Worm (Caenorhabditis elegans) whole organism, young adult: ENCODE results near the gene ZK686.3.
A peak's percentile ranks its signal among the peaks of the same experiment; 100 is the strongest.

Source experiments
- B0261.1 ChIP-seq: sonication (generic microtip); optimal IDR thresholded peaks from 2 replicates; lab custom pipeline; 2016; ENCODE audit warnings: mild to moderate bottlenecking, missing genetic modification characterization, moderate library complexity, missing compliant biosample characterization
- C17E4.6 ChIP-seq: fragments of 200-800 bp; sonication (Bioruptor generic); IDR thresholded peaks from 2 replicates; pipeline ENCODE4 v1.3.6; 2022; ENCODE audit warnings: missing genetic modification reagents, missing genetic modification characterization, missing compliant biosample characterization
- D2030.7 ChIP-seq: fragments of 200-800 bp; sonication (Bioruptor generic); IDR thresholded peaks from 2 replicates; pipeline ENCODE4 v1.3.6; 2022; ENCODE audit warnings: missing genetic modification reagents, missing genetic modification characterization, missing compliant biosample characterization
- F33H1.4 ChIP-seq: fragments of 200-800 bp; sonication (Bioruptor generic); IDR thresholded peaks from 2 replicates; pipeline ENCODE4 v1.3.6; 2022; ENCODE audit warnings: missing genetic modification reagents, missing genetic modification characterization, missing compliant biosample characterization
- F49E8.2 ChIP-seq: sonication (generic microtip); optimal IDR thresholded peaks from 3 replicates; lab custom pipeline; 2017; ENCODE audit warnings: missing genetic modification characterization, mild to moderate bottlenecking, missing compliant biosample characterization, antibody characterized with exemption, moderate library complexity; ENCODE audit not compliant: insufficient read depth
- K12H6.12 ChIP-seq: fragments of 200-800 bp; sonication (Bioruptor generic); optimal IDR thresholded peaks from 2 replicates; lab custom pipeline; 2018; ENCODE audit warnings: mild to moderate bottlenecking, missing genetic modification characterization, missing compliant biosample characterization
- Y53F4B.3 ChIP-seq: fragments of 200-800 bp; sonication (Bioruptor generic); IDR thresholded peaks from 2 replicates; pipeline ENCODE4 v1.3.6; 2022; ENCODE audit warnings: missing genetic modification reagents, missing genetic modification characterization, missing compliant biosample characterization
- attf-3 ChIP-seq: fragments of 200-800 bp; sonication (Bioruptor generic); conservative IDR thresholded peaks from 2 replicates; pipeline ENCODE4 v1.3.6; 2022; ENCODE audit warnings: missing genetic modification reagents, missing genetic modification characterization, missing compliant biosample characterization
- attf-5 ChIP-seq: fragments of 200-800 bp; sonication (Bioruptor generic); optimal IDR thresholded peaks from 2 replicates; lab custom pipeline; 2018; ENCODE audit warnings: mild to moderate bottlenecking, missing genetic modification characterization, missing compliant biosample characterization
- bed-1 ChIP-seq: fragments of 200-800 bp; sonication (Bioruptor generic); IDR thresholded peaks from 2 replicates; pipeline ENCODE4 v1.3.6; 2022; ENCODE audit warnings: missing genetic modification reagents, missing genetic modification characterization, missing compliant biosample characterization
- cebp-1 ChIP-seq, 2 experiments: fragments of 200-800 bp in 1 of 2; sonication (Bioruptor generic) in 1 of 2; sonication (generic microtip) in 1 of 2; IDR thresholded peaks in 1 of 2; optimal IDR thresholded peaks in 1 of 2; 2 replicates each; pipeline versions ENCODE4 v1.3.6 to Lab custom; 2017 to 2022; ENCODE audit warnings: missing compliant biosample characterization in 2 of 2, missing genetic modification characterization in 2 of 2, mild to moderate bottlenecking in 1 of 2, missing genetic modification reagents in 1 of 2, moderate library complexity in 1 of 2
- ceh-100 ChIP-seq: fragments of 200-800 bp; sonication (Bioruptor generic); IDR thresholded peaks from 2 replicates; pipeline ENCODE4 v1.3.6; 2022; ENCODE audit warnings: missing genetic modification reagents, missing genetic modification characterization, missing compliant biosample characterization
- ceh-40 ChIP-seq: fragments of 200-800 bp; sonication (Bioruptor generic); IDR thresholded peaks from 2 replicates; pipeline ENCODE4 v1.3.6; 2022; ENCODE audit warnings: missing genetic modification characterization, missing compliant biosample characterization
- ceh-91 ChIP-seq: fragments of 200-800 bp; sonication (Bioruptor generic); IDR thresholded peaks from 2 replicates; pipeline ENCODE4 v1.3.6; 2022; ENCODE audit warnings: missing genetic modification reagents, missing genetic modification characterization, missing compliant biosample characterization
- die-1 ChIP-seq: sonication (generic microtip); optimal IDR thresholded peaks from 2 replicates; lab custom pipeline; 2016; ENCODE audit warnings: missing genotype, mild to moderate bottlenecking, missing genetic modification characterization, missing compliant biosample characterization
- efl-1 ChIP-seq: fragments of 150-350 bp; optimal IDR thresholded peaks from 2 replicates; lab custom pipeline; 2014; ENCODE audit warnings: missing biosample characterization, missing genetic modification reagents, missing genetic modification characterization
- egl-18 ChIP-seq: fragments of 200-800 bp; sonication (Bioruptor generic); IDR thresholded peaks from 2 replicates; pipeline ENCODE4 v1.3.6; 2022; ENCODE audit warnings: missing genetic modification reagents, missing genetic modification characterization, missing compliant biosample characterization
- egl-44 ChIP-seq: fragments of 200-800 bp; sonication (Bioruptor generic); IDR thresholded peaks from 2 replicates; pipeline ENCODE4 v1.3.6; 2022; ENCODE audit warnings: missing genetic modification reagents, missing genetic modification characterization, missing compliant biosample characterization
- hlh-12 ChIP-seq: sonication (generic microtip); optimal IDR thresholded peaks from 2 replicates; lab custom pipeline; 2016; ENCODE audit warnings: missing genetic modification characterization, missing compliant biosample characterization
- hsf-1 ChIP-seq: fragments of 200-800 bp; sonication (Bioruptor generic); IDR thresholded peaks from 2 replicates; pipeline ENCODE4 v1.3.6; 2022; ENCODE audit warnings: missing genetic modification reagents, missing genetic modification characterization, missing compliant biosample characterization
- let-607 ChIP-seq, 2 experiments: fragments of 200-800 bp in 1 of 2; sonication (Bioruptor generic) in 1 of 2; sonication (generic microtip) in 1 of 2; optimal IDR thresholded peaks; 2 replicates each; lab custom pipeline; 2016 to 2018; ENCODE audit warnings: mild to moderate bottlenecking in 2 of 2, missing compliant biosample characterization in 2 of 2, missing genetic modification characterization in 2 of 2, moderate library complexity in 2 of 2, missing genotype in 1 of 2
- lin-35 ChIP-seq, 3 experiments: fragments of 150-350 bp in 2 of 3; sonication (generic microtip) in 1 of 3; optimal IDR thresholded peaks; 2 replicates each; lab custom pipeline; 2014 to 2018; ENCODE audit warnings: missing biosample characterization in 3 of 3, missing genetic modification characterization in 3 of 3, missing genetic modification reagents in 3 of 3
- lsl-1 ChIP-seq: fragments of 200-800 bp; sonication (Bioruptor generic); optimal IDR thresholded peaks from 2 replicates; lab custom pipeline; 2018; ENCODE audit warnings: mild to moderate bottlenecking, missing genetic modification characterization, moderate library complexity, missing compliant biosample characterization
- lsy-27 ChIP-seq: sonication (generic microtip); optimal IDR thresholded peaks from 2 replicates; lab custom pipeline; 2017; ENCODE audit warnings: missing genetic modification characterization, mild to moderate bottlenecking, missing compliant biosample characterization, antibody characterized with exemption, missing genotype, borderline replicate concordance; ENCODE audit not compliant: insufficient read depth
- madf-3 ChIP-seq: fragments of 200-800 bp; sonication (Bioruptor generic); IDR thresholded peaks from 2 replicates; pipeline ENCODE4 v1.3.6; 2022; ENCODE audit warnings: missing genetic modification reagents, missing genetic modification characterization, missing compliant biosample characterization
- madf-6 ChIP-seq: fragments of 200-800 bp; sonication (Bioruptor generic); IDR thresholded peaks from 2 replicates; pipeline ENCODE4 v1.3.6; 2022; ENCODE audit warnings: missing genetic modification reagents, missing genetic modification characterization, missing compliant biosample characterization
- pbrm-1 ChIP-seq: fragments of 200-800 bp; sonication (Bioruptor generic); IDR thresholded peaks from 2 replicates; pipeline ENCODE4 v1.3.6; 2022; ENCODE audit warnings: missing genetic modification reagents, missing genetic modification characterization, missing compliant biosample characterization
- pha-4 ChIP-seq: fragments of 150-350 bp; sonication (generic microtip); optimal IDR thresholded peaks from 2 replicates; lab custom pipeline; 2014; ENCODE audit warnings: missing biosample characterization, missing genetic modification reagents, missing genetic modification characterization
- rcor-1 ChIP-seq: fragments of 200-800 bp; sonication (Bioruptor generic); IDR thresholded peaks from 2 replicates; pipeline ENCODE4 v1.3.6; 2022; ENCODE audit warnings: missing genetic modification reagents, missing genetic modification characterization, missing compliant biosample characterization
- rec-8 ChIP-seq, 2 experiments: sonication (generic microtip); optimal IDR thresholded peaks; 2 replicates each; lab custom pipeline; 2016; ENCODE audit warnings: mild to moderate bottlenecking in 2 of 2, missing genetic modification characterization in 2 of 2, missing genetic modification reagents in 2 of 2, missing genotype in 2 of 2, missing biosample characterization in 1 of 2, missing compliant biosample characterization in 1 of 2, moderate library complexity in 1 of 2
- repo-1 ChIP-seq: sonication (generic microtip); optimal IDR thresholded peaks from 2 replicates; lab custom pipeline; 2017; ENCODE audit warnings: mild to moderate bottlenecking, missing genetic modification characterization, missing compliant biosample characterization
- rpc-1 ChIP-seq, 2 experiments: fragments of 150-350 bp in 1 of 2; sonication (generic microtip) in 1 of 2; optimal IDR thresholded peaks; 2 replicates each; lab custom pipeline; 2014 to 2018; ENCODE audit warnings: missing biosample characterization in 1 of 2, missing genetic modification characterization in 1 of 2, missing genetic modification reagents in 1 of 2, missing genotype in 1 of 2
- snpc-1.3 ChIP-seq: sonication (generic microtip); optimal IDR thresholded peaks from 2 replicates; lab custom pipeline; 2017; ENCODE audit warnings: missing genetic modification characterization, mild to moderate bottlenecking, missing compliant biosample characterization, antibody characterized with exemption, moderate library complexity, missing genotype, missing genetic modification reagents; ENCODE audit not compliant: insufficient read depth
- zfh-2 ChIP-seq: fragments of 200-800 bp; sonication (Bioruptor generic); conservative IDR thresholded peaks from 2 replicates; pipeline ENCODE4 v1.3.6; 2022; ENCODE audit warnings: missing genetic modification reagents, missing genetic modification characterization, missing compliant biosample characterization

ZK686.3 gene

ce11 chrIII:7795311-7795710 lies 26.4 kb upstream of the ZK686.3 start, which contains the start of gene cyk-7 (continued):
- no peak for TF ChIP-seq ceh-40 (GFP tag; lab: Robert Waterston, UW)
- no peak for TF ChIP-seq egl-44 (GFP tag; lab: Robert Waterston, UW)
- TF ChIP-seq ceh-91 (GFP tag; lab: Robert Waterston, UW): peak; percentile 59; the same call in 1 of the 2 replicates
- TF ChIP-seq B0261.1 (tag; lab: Kevin White, UChicago): no peak
- TF ChIP-seq C17E4.6 (GFP tag; lab: Robert Waterston, UW): no peak; the same call in 1 of the 2 replicates
- TF ChIP-seq hsf-1 (GFP tag; lab: Robert Waterston, UW): 0 out of 2 replicates have a peak, but pooled peaks have one; percentile 42
- TF ChIP-seq pbrm-1 (GFP tag; lab: Robert Waterston, UW): peak; percentile 25; the same call in 1 of the 2 replicates
- peak; percentile 74 for TF ChIP-seq lsl-1
- no peak for TF ChIP-seq hlh-12 (tag; lab: Kevin White, UChicago)
- peak; percentile 85 for TF ChIP-seq snpc-1.3 (tag; lab: Kevin White, UChicago)
- peak; percentile 61 for TF ChIP-seq D2030.7
- peak; percentile 13 for TF ChIP-seq F49E8.2
- peak; percentile 77 for TF ChIP-seq efl-1 (GFP tag; lab: Kevin White, UChicago)
- peak; percentile 61 for TF ChIP-seq rcor-1 (GFP tag; lab: Robert Waterston, UW)
- 0 out of 2 replicates have a peak, but pooled peaks have one; percentile 13 for TF ChIP-seq ceh-100 (GFP tag; lab: Robert Waterston, UW)
- peak; percentile 21 to 78 (median 51) for TF ChIP-seq lin-35 (GFP tag; optimal IDR thresholded peaks at IDR 0.05; lab: Kevin White, UChicago)

DNA sequence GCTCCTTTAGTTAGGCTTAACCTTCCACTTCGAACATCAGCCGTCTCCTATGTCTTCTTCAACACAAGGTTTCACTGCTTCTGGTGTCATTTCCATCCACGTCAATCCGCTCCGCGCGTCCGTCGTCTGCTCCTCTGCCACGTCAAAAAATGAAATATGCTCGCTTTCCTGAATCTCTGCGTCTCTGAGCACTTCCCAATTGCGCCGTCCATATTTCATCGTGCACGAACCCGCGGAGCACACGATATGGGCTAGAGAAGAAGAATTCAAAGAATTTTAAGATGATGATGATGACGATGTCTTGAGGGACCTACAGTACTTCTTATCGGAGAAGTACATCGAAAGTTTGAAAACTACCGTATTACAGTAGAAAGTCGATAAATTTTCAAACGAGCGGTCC lies 24.1 kb upstream of the ZK686.3 start:
- no peak for TF ChIP-seq repo-1
- no peak for TF ChIP-seq madf-6 (GFP tag; lab: Robert Waterston, UW)
- TF ChIP-seq bed-1 (GFP tag; lab: Robert Waterston, UW): no peak
- no peak for TF ChIP-seq egl-18 (GFP tag; lab: Robert Waterston, UW)
- TF ChIP-seq attf-3 (GFP tag; lab: Robert Waterston, UW): no peak
- TF ChIP-seq madf-3 (GFP tag; lab: Robert Waterston, UW): no peak
- no peak for TF ChIP-seq die-1 (tag; lab: Kevin White, UChicago)
- no peak for TF ChIP-seq snpc-1.3 (tag; lab: Kevin White, UChicago)
- no peak for TF ChIP-seq let-607 (tag; optimal IDR thresholded peaks at IDR 0.05; lab: Kevin White, UChicago)
- no peak for TF ChIP-seq pha-4 (tag; lab: Kevin White, UChicago)
- TF ChIP-seq K12H6.12 (tag; lab: Kevin White, UChicago): no peak
- no peak for TF ChIP-seq zfh-2 (GFP tag; lab: Robert Waterston, UW)

DNA sequence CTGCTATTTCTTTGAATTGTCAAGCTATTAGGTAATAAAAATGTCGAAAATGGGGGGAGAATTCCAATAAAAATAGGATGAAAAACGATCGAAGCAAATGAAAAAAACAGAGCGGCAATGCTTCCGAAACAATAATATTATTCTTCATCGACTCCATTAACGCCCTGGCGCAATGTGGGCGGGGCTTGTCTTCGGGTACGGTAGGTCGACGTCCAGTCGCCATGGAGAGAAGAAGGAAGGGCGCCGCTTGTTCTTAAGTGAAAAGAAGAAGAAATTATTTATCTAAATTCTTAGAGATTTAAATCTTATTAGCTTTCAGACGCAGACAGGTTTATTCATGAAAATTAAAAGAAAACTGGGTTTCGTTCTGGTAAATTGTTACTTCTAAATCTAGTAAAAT lies 23.3 kb upstream of the ZK686.3 start:
- TF ChIP-seq rpc-1 (optimal IDR thresholded peaks at IDR 0.05; lab: Kevin White, UChicago): no peak
- no peak for TF ChIP-seq rpc-1 (tag; optimal IDR thresholded peaks at IDR 0.05; lab: Kevin White, UChicago)
- no peak for TF ChIP-seq madf-6 (GFP tag; lab: Robert Waterston, UW)
- no peak for TF ChIP-seq lin-35 (GFP tag; optimal IDR thresholded peaks at IDR 0.05; lab: Kevin White, UChicago)
- no peak for TF ChIP-seq madf-3 (GFP tag; lab: Robert Waterston, UW)
- TF ChIP-seq F33H1.4 (GFP tag; lab: Robert Waterston, UW): no peak
- TF ChIP-seq lsy-27 (tag; lab: Kevin White, UChicago): no peak
- no peak for TF ChIP-seq attf-5 (GFP tag; lab: Kevin White, UChicago)
- TF ChIP-seq cebp-1 (GFP tag; IDR thresholded peaks at IDR 0.05; lab: Robert Waterston, UW): no peak
- no peak for TF ChIP-seq cebp-1 (tag; optimal IDR thresholded peaks at IDR 0.05; lab: Kevin White, UChicago)
- TF ChIP-seq Y53F4B.3: no peak
- TF ChIP-seq rec-8 (tag; optimal IDR thresholded peaks at IDR 0.05; lab: Kevin White, UChicago): no peak
